Worm (Caenorhabditis elegans) whole organism, late embryonic: ENCODE data around the gene famk-1.

Experiments used
- C08G9.2 ChIP-seq: sonication (generic microtip); optimal IDR thresholded peaks from 2 replicates; lab custom pipeline; 2016; ENCODE audit warnings: mild to moderate bottlenecking, missing genetic modification characterization, moderate library complexity, missing compliant biosample characterization
- C38D4.7 ChIP-seq: fragments of 200-800 bp; sonication (Bioruptor generic); optimal IDR thresholded peaks from 2 replicates; lab custom pipeline; 2018; ENCODE audit warnings: mild to moderate bottlenecking, missing genetic modification characterization, moderate library complexity, missing compliant biosample characterization
- F13H6.1 ChIP-seq: sonication (generic microtip); optimal IDR thresholded peaks from 2 replicates; lab custom pipeline; 2016; ENCODE audit warnings: missing genetic modification characterization, missing compliant biosample characterization
- ama-1 ChIP-seq: fragments of 150-350 bp; optimal IDR thresholded peaks from 2 replicates; lab custom pipeline; 2014
- ceh-14 ChIP-seq: sonication (generic microtip); optimal IDR thresholded peaks from 2 replicates; lab custom pipeline; 2016; ENCODE audit warnings: missing genotype, missing genetic modification characterization, missing compliant biosample characterization
- ceh-24 ChIP-seq: sonication (generic microtip); optimal IDR thresholded peaks from 2 replicates; lab custom pipeline; 2016; ENCODE audit warnings: mild to moderate bottlenecking, missing genetic modification characterization, missing compliant biosample characterization
- ceh-6 ChIP-seq: fragments of 200-800 bp; sonication (Bioruptor generic); optimal IDR thresholded peaks from 2 replicates; lab custom pipeline; 2018; ENCODE audit warnings: mild to moderate bottlenecking, missing genetic modification characterization, missing compliant biosample characterization
- ceh-9 ChIP-seq: sonication (generic microtip); optimal IDR thresholded peaks from 2 replicates; lab custom pipeline; 2016; ENCODE audit warnings: mild to moderate bottlenecking, missing genetic modification characterization, inconsistent platforms, missing compliant biosample characterization
- dmd-4 ChIP-seq: sonication (generic microtip); optimal IDR thresholded peaks from 2 replicates; lab custom pipeline; 2016; ENCODE audit warnings: borderline replicate concordance, missing genetic modification characterization, missing compliant biosample characterization
- elt-2 ChIP-seq: sonication (generic microtip); optimal IDR thresholded peaks from 2 replicates; lab custom pipeline; 2016; ENCODE audit warnings: missing genetic modification reagents, missing genetic modification characterization, missing compliant biosample characterization
- fkh-6 ChIP-seq: sonication (generic microtip); optimal IDR thresholded peaks from 2 replicates; lab custom pipeline; 2016; ENCODE audit warnings: missing genetic modification characterization, missing compliant biosample characterization
- gmeb-2 ChIP-seq: sonication (generic microtip); optimal IDR thresholded peaks from 2 replicates; lab custom pipeline; 2016; ENCODE audit warnings: missing genetic modification characterization, inconsistent platforms, missing compliant biosample characterization
- hlh-15 ChIP-seq: sonication (generic microtip); optimal IDR thresholded peaks from 2 replicates; lab custom pipeline; 2016; ENCODE audit warnings: missing genetic modification characterization, missing compliant biosample characterization
- hlh-30 ChIP-seq: sonication (generic microtip); optimal IDR thresholded peaks from 2 replicates; lab custom pipeline; 2017; ENCODE audit warnings: antibody characterized with exemption, missing genetic modification characterization, missing compliant biosample characterization; ENCODE audit not compliant: insufficient read depth
- hlh-6 ChIP-seq: sonication (generic microtip); optimal IDR thresholded peaks from 2 replicates; lab custom pipeline; 2016; ENCODE audit warnings: missing genotype, missing genetic modification characterization, missing compliant biosample characterization
- hlh-8 ChIP-seq: sonication (generic microtip); optimal IDR thresholded peaks from 2 replicates; lab custom pipeline; 2016; ENCODE audit warnings: missing genotype, missing genetic modification characterization, missing compliant biosample characterization
- lim-6 ChIP-seq: sonication (generic microtip); optimal IDR thresholded peaks from 2 replicates; lab custom pipeline; 2016; ENCODE audit warnings: missing genetic modification characterization, missing compliant biosample characterization
- lin-11 ChIP-seq: fragments of 200-800 bp; sonication (Bioruptor generic); optimal IDR thresholded peaks from 2 replicates; lab custom pipeline; 2018; ENCODE audit warnings: mild to moderate bottlenecking, missing genetic modification characterization, missing compliant biosample characterization
- madf-2 ChIP-seq: sonication (generic microtip); optimal IDR thresholded peaks from 2 replicates; lab custom pipeline; 2017; ENCODE audit warnings: missing genetic modification characterization, missing compliant biosample characterization
- npax-4 ChIP-seq: sonication (generic microtip); optimal IDR thresholded peaks from 2 replicates; lab custom pipeline; 2016; ENCODE audit warnings: missing genetic modification characterization, missing compliant biosample characterization
- pat-9 ChIP-seq: fragments of 200-800 bp; sonication (Bioruptor generic); optimal IDR thresholded peaks from 2 replicates; lab custom pipeline; 2018; ENCODE audit warnings: mild to moderate bottlenecking, missing genetic modification characterization, moderate library complexity, missing compliant biosample characterization
- pax-1 ChIP-seq: fragments of 150-350 bp; optimal IDR thresholded peaks from 2 replicates; lab custom pipeline; 2014; ENCODE audit warnings: missing biosample characterization, missing genetic modification characterization
- ref-2 ChIP-seq: sonication (generic microtip); optimal IDR thresholded peaks from 2 replicates; lab custom pipeline; 2016; ENCODE audit warnings: missing genetic modification characterization, missing compliant biosample characterization
- rnt-1 ChIP-seq: sonication (generic microtip); optimal IDR thresholded peaks from 2 replicates; lab custom pipeline; 2016; ENCODE audit warnings: missing genetic modification characterization, missing compliant biosample characterization
- sox-2 ChIP-seq: fragments of 200-800 bp; sonication (Bioruptor generic); IDR thresholded peaks from 2 replicates; pipeline ENCODE4 v1.3.6; 2022; ENCODE audit warnings: missing genetic modification reagents, missing genetic modification characterization, missing compliant biosample characterization
- syd-9 ChIP-seq: sonication (generic microtip); optimal IDR thresholded peaks from 2 replicates; lab custom pipeline; 2016; ENCODE audit warnings: mild to moderate bottlenecking, missing genetic modification characterization, moderate library complexity, missing compliant biosample characterization
- ttx-3 ChIP-seq: sonication (generic microtip); optimal IDR thresholded peaks from 2 replicates; lab custom pipeline; 2016; ENCODE audit warnings: missing genetic modification reagents, missing genetic modification characterization, missing compliant biosample characterization
- unc-42 ChIP-seq: sonication (generic microtip); optimal IDR thresholded peaks from 2 replicates; lab custom pipeline; 2016; ENCODE audit warnings: missing genotype, missing genetic modification characterization, missing compliant biosample characterization
- unc-55 ChIP-seq: sonication (generic microtip); optimal IDR thresholded peaks from 2 replicates; lab custom pipeline; 2017; ENCODE audit warnings: missing biosample characterization, missing genetic modification reagents, missing genetic modification characterization

famk-1 gene

ce11 chrX:15236036-15236435, 23.0 kb upstream of the famk-1 start:
- peak; percentile 16 for TF ChIP-seq elt-2 (tag; lab: Kevin White, UChicago)
- TF ChIP-seq ceh-14 (tag; lab: Kevin White, UChicago), result no peak

- TF ChIP-seq unc-42 (tag; lab: Kevin White, UChicago) (peak; percentile 14), fkh-6 (tag; lab: Kevin White, UChicago) (no peak)
- TF ChIP-seq, all 69 proteins: peak for 1
Observed at ce11 chrX:15233684-15234083, 20.6 kb upstream of the famk-1 start.

ce11 chrX:15231800-15232199, 18.7 kb upstream of the famk-1 start:
- TF ChIP-seq C38D4.7 (GFP tag; lab: Kevin White, UChicago) (no peak), ceh-9 (tag; lab: Kevin White, UChicago) (no peak), ref-2 (tag; lab: Kevin White, UChicago) (no peak), ama-1 (no peak), dmd-4 (tag; lab: Kevin White, UChicago) (no peak), lin-11 (no peak), syd-9 (tag; lab: Kevin White, UChicago) (no peak), hlh-15 (tag; lab: Kevin White, UChicago) (no peak), sox-2 (GFP tag; lab: Robert Waterston, UW) (no peak), npax-4 (no peak), C08G9.2 (tag; lab: Kevin White, UChicago) (no peak), ceh-24 (tag; lab: Kevin White, UChicago) (no peak), hlh-30 (tag; lab: Kevin White, UChicago) (no peak), madf-2 (tag; lab: Kevin White, UChicago) (no peak), hlh-6 (no peak), lim-6 (tag; lab: Kevin White, UChicago) (no peak)
- TF ChIP-seq, all 69 proteins: peak for 0

- TF ChIP-seq ama-1, result no peak
- no peak for TF ChIP-seq fkh-6 (tag; lab: Kevin White, UChicago)
- TF ChIP-seq hlh-8 (tag; lab: Kevin White, UChicago), result no peak
- no peak for TF ChIP-seq pat-9
Observed at ce11 chrX:15230394-15230968, 17.4 kb upstream of the famk-1 start, which contains the start of gene H03A11.2. H03A11.2 (minus strand) TSS chrX:15230645.

ce11 chrX:15229174-15229573, 16.1 kb upstream of the famk-1 start:
- TF ChIP-seq pax-1 (tag; lab: Kevin White, UChicago), result no peak
- TF ChIP-seq rnt-1 (tag; lab: Kevin White, UChicago), result no peak
- no peak for TF ChIP-seq dmd-4 (tag; lab: Kevin White, UChicago)
- TF ChIP-seq F13H6.1 (tag; lab: Kevin White, UChicago), result no peak
- no peak for TF ChIP-seq ceh-6 (GFP tag; lab: Kevin White, UChicago)

ce11 chrX:15225180-15225724, 12.2 kb upstream of the famk-1 start:
- TF ChIP-seq ttx-3 (tag; lab: Kevin White, UChicago) (no peak), unc-42 (tag; lab: Kevin White, UChicago) (peak; percentile 84)
- TF ChIP-seq, all 69 proteins: peak for 1

ce11 chrX:15224128-15224527, 11.1 kb upstream of the famk-1 start:
- peak; percentile 87 for TF ChIP-seq unc-55
- no peak for TF ChIP-seq gmeb-2 (tag; lab: Kevin White, UChicago)
